Fruit fly (Drosophila melanogaster): ENCODE data around the gene qless.

dm6 chr3R:31263934-31264333 is 11.5 kb upstream of the qless start:
- TF ChIP-seq jim (GFP tag; optimal IDR thresholded peaks at IDR 0.05) (no peak), Myc (optimal IDR thresholded peaks at IDR 0.05) (peak; percentile 21), Jra (GFP tag; optimal IDR thresholded peaks at IDR 0.05) (no peak), lola (GFP tag; optimal IDR thresholded peaks at IDR 0.05) (no peak)
